Worm (Caenorhabditis elegans) whole organism, L3 larva: ENCODE measurements around the gene Y32F6A.5.

Experiments used
- R02D3.7 ChIP-seq: fragments of 150-350 bp; optimal IDR thresholded peaks from 2 replicates; lab custom pipeline; 2014; ENCODE audit warnings: missing biosample characterization, missing genetic modification characterization
- aly-2 ChIP-seq: fragments of 150-350 bp; optimal IDR thresholded peaks from 2 replicates; lab custom pipeline; 2014; ENCODE audit warnings: missing biosample characterization, missing genetic modification characterization
- ceh-16 ChIP-seq: sonication (generic microtip); optimal IDR thresholded peaks from 2 replicates; lab custom pipeline; 2017; ENCODE audit warnings: missing biosample characterization, missing genetic modification characterization
- ceh-28 ChIP-seq: fragments of 150-350 bp; optimal IDR thresholded peaks from 2 replicates; lab custom pipeline; 2014; ENCODE audit warnings: missing biosample characterization, missing genetic modification reagents, missing genetic modification characterization
- ceh-82 ChIP-seq: fragments of 150-350 bp; optimal IDR thresholded peaks from 2 replicates; lab custom pipeline; 2014; ENCODE audit warnings: missing biosample characterization, missing genetic modification characterization
- ceh-9 ChIP-seq: sonication (generic microtip); optimal IDR thresholded peaks from 2 replicates; lab custom pipeline; 2018; ENCODE audit warnings: missing biosample characterization, missing genetic modification characterization
- egl-5 ChIP-seq: fragments of 150-350 bp; optimal IDR thresholded peaks from 2 replicates; lab custom pipeline; 2017; ENCODE audit warnings: missing biosample characterization, missing genetic modification reagents, missing genetic modification characterization, inconsistent platforms
- elt-1 ChIP-seq: fragments of 150-350 bp; optimal IDR thresholded peaks from 2 replicates; lab custom pipeline; 2014; ENCODE audit warnings: missing biosample characterization, missing genetic modification characterization
- elt-2 ChIP-seq: sonication (generic microtip); optimal IDR thresholded peaks from 2 replicates; lab custom pipeline; 2016; ENCODE audit warnings: missing genetic modification reagents, mild to moderate bottlenecking, missing genetic modification characterization, missing compliant biosample characterization
- eor-1 ChIP-seq, 2 experiments: fragments of 150-350 bp; optimal IDR thresholded peaks; 2 replicates each; lab custom pipeline; 2014 to 2018; ENCODE audit warnings: missing biosample characterization in 2 of 2, missing genetic modification characterization in 2 of 2
- fkh-10 ChIP-seq: sonication (generic microtip); optimal IDR thresholded peaks from 2 replicates; lab custom pipeline; 2017; ENCODE audit warnings: missing biosample characterization, missing genetic modification reagents, missing genetic modification characterization
- fos-1 ChIP-seq: fragments of 150-350 bp; optimal IDR thresholded peaks from 2 replicates; lab custom pipeline; 2014; ENCODE audit warnings: missing biosample characterization, missing genetic modification characterization
- hmg-11 ChIP-seq: sonication (generic microtip); optimal IDR thresholded peaks from 2 replicates; lab custom pipeline; 2016; ENCODE audit warnings: missing genetic modification characterization, missing compliant biosample characterization
- lin-15B ChIP-seq: fragments of 150-350 bp; optimal IDR thresholded peaks from 2 replicates; lab custom pipeline; 2014; ENCODE audit warnings: missing biosample characterization, missing genetic modification characterization
- lsy-12 ChIP-seq: sonication (generic microtip); optimal IDR thresholded peaks from 2 replicates; lab custom pipeline; 2016; ENCODE audit warnings: mild to moderate bottlenecking, missing genetic modification characterization, missing compliant biosample characterization
- mdl-1 ChIP-seq: fragments of 150-350 bp; optimal IDR thresholded peaks from 2 replicates; lab custom pipeline; 2014; ENCODE audit warnings: missing biosample characterization, missing genetic modification characterization
- nfya-1 ChIP-seq: sonication (generic microtip); optimal IDR thresholded peaks from 2 replicates; lab custom pipeline; 2017; ENCODE audit warnings: missing genetic modification characterization, mild to moderate bottlenecking, missing compliant biosample characterization, antibody characterized with exemption, moderate library complexity; ENCODE audit not compliant: insufficient read depth
- nhr-11 ChIP-seq: fragments of 150-350 bp; optimal IDR thresholded peaks from 2 replicates; lab custom pipeline; 2014; ENCODE audit warnings: missing biosample characterization, missing genetic modification characterization
- nhr-12 ChIP-seq: fragments of 150-350 bp; optimal IDR thresholded peaks from 2 replicates; lab custom pipeline; 2014; ENCODE audit warnings: missing biosample characterization, missing genetic modification characterization
- nhr-237 ChIP-seq: fragments of 150-350 bp; optimal IDR thresholded peaks from 2 replicates; lab custom pipeline; 2014; ENCODE audit warnings: missing biosample characterization, missing genetic modification characterization
- nhr-28 ChIP-seq: fragments of 150-350 bp; optimal IDR thresholded peaks from 2 replicates; lab custom pipeline; 2014; ENCODE audit warnings: missing biosample characterization, missing genetic modification characterization
- nhr-43 ChIP-seq: sonication (generic microtip); optimal IDR thresholded peaks from 2 replicates; lab custom pipeline; 2016; ENCODE audit warnings: mild to moderate bottlenecking, missing genetic modification characterization, missing compliant biosample characterization; ENCODE audit not compliant: poor library complexity, severe bottlenecking
- nhr-67 ChIP-seq: fragments of 150-350 bp; optimal IDR thresholded peaks from 2 replicates; lab custom pipeline; 2014; ENCODE audit warnings: missing biosample characterization, missing genetic modification characterization
- nhr-76 ChIP-seq: fragments of 150-350 bp; sonication (generic microtip); optimal IDR thresholded peaks from 5 replicates; lab custom pipeline; 2014; ENCODE audit warnings: missing biosample characterization, missing genetic modification characterization
- nhr-77 ChIP-seq: fragments of 150-350 bp; optimal IDR thresholded peaks from 2 replicates; lab custom pipeline; 2014; ENCODE audit warnings: missing biosample characterization, missing genetic modification characterization
- sea-2 ChIP-seq: fragments of 150-350 bp; sonication (generic microtip); optimal IDR thresholded peaks from 4 replicates; lab custom pipeline; 2014; ENCODE audit warnings: missing biosample characterization, missing genetic modification reagents, missing genetic modification characterization
- skn-1 ChIP-seq: fragments of 150-350 bp; optimal IDR thresholded peaks from 2 replicates; lab custom pipeline; 2014; ENCODE audit warnings: missing biosample characterization, missing genetic modification characterization
- snpc-4 ChIP-seq: fragments of 150-350 bp; optimal IDR thresholded peaks from 2 replicates; lab custom pipeline; 2014; ENCODE audit warnings: missing biosample characterization, missing genetic modification characterization
- tbx-2 ChIP-seq: sonication (generic microtip); optimal IDR thresholded peaks from 2 replicates; lab custom pipeline; 2016; ENCODE audit warnings: mild to moderate bottlenecking, missing genetic modification characterization, missing compliant biosample characterization
- unc-39 ChIP-seq: sonication (generic microtip); optimal IDR thresholded peaks from 4 replicates; lab custom pipeline; 2017; ENCODE audit warnings: missing biosample characterization, missing genetic modification characterization
- unc-62 ChIP-seq: fragments of 150-350 bp; sonication (generic microtip); optimal IDR thresholded peaks from 4 replicates; lab custom pipeline; 2014; ENCODE audit warnings: missing biosample characterization, missing genetic modification reagents, missing genetic modification characterization
- zag-1 ChIP-seq: fragments of 150-350 bp; optimal IDR thresholded peaks from 2 replicates; lab custom pipeline; 2014; ENCODE audit warnings: missing biosample characterization, missing genetic modification characterization
- ztf-11 ChIP-seq: fragments of 150-350 bp; optimal IDR thresholded peaks from 2 replicates; lab custom pipeline; 2014; ENCODE audit warnings: missing biosample characterization, missing genetic modification characterization
- ztf-4 ChIP-seq: fragments of 150-350 bp; optimal IDR thresholded peaks from 2 replicates; lab custom pipeline; 2014; ENCODE audit warnings: missing biosample characterization, missing genetic modification characterization

Y32F6A.5 gene

ce11 chrV:10421802-10422201 lies 31.6 kb downstream of the Y32F6A.5 start, which contains the start of gene col-13:
TSS of gene col-13 (minus strand) at chrV:10421902.
- TF ChIP-seq ztf-4 (tag; lab: Kevin White, UChicago): no peak
- no peak for TF ChIP-seq fkh-10 (GFP tag; lab: Kevin White, UChicago)
- TF ChIP-seq nhr-11: no peak
- no peak for TF ChIP-seq nhr-77 (tag; lab: Kevin White, UChicago)
- TF ChIP-seq aly-2: no peak
- no peak for TF ChIP-seq ceh-16
- TF ChIP-seq ceh-82: no peak
- TF ChIP-seq lin-15B (tag; lab: Kevin White, UChicago): no peak

DNA sequence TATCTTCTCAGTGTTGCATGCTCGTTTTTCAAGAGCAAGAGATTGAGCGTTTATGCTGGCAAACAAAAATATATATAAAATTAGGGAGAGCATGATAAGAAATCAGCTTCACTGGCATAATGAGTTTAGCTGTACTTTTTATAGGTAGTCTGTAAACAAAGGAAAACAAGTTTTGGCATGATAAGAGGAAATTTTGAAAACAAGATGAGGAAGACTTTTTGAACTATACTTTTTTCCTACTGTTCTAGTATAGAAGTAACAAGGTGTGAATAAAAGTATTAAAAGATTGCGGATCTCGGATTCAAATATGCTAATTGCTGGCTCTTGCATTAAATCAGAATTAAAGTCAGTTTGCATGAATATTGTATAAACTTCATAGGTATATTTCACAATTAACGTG lies 34.4 kb downstream of the Y32F6A.5 start, which contains the start of gene F15H10.5:
Gene F15H10.5 (minus strand): TSS at position 101 of the 400 bp plus-strand sequence.
- TF ChIP-seq nhr-43 (tag; lab: Kevin White, UChicago) (no peak), lin-15B (tag; lab: Kevin White, UChicago) (no peak), ceh-28 (no peak), eor-1 (tag; optimal IDR thresholded peaks at IDR 0.05; lab: Kevin White, UChicago) (no peak), unc-39 (tag; lab: Kevin White, UChicago) (no peak)

DNA sequence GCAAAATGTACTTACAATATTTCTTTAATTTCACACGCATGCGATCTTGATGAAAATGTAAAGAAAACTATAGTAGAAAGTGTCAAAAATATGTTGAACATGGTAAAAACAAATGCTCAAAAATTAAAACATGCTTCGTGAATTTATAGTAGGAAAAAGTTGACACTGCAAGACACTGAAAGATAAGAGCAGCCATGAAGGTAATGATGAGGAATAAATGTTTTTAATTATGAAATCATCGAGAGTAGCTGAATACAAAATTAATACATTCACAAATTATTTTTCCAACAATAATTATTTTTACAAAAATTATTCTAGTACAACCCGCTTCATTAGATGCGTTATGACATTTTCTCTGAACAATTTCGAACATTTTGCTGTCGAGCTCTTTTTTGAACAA lies 36.5 kb downstream of the Y32F6A.5 start, which contains the start of gene F15H10.10:
Gene F15H10.10 (minus strand): TSS at position 101 of the 400 bp plus-strand sequence.
- TF ChIP-seq ceh-16: no peak
- no peak for TF ChIP-seq sea-2 (GFP tag; lab: Kevin White, UChicago)
- TF ChIP-seq hmg-11 (tag; lab: Kevin White, UChicago): no peak
- no peak for TF ChIP-seq ceh-9
- no peak for TF ChIP-seq lin-15B (tag; lab: Kevin White, UChicago)
- no peak for TF ChIP-seq unc-62
- no peak for TF ChIP-seq ceh-28
- no peak for TF ChIP-seq fos-1 (tag; lab: Kevin White, UChicago)
- no peak for TF ChIP-seq nhr-67
- TF ChIP-seq nhr-11: no peak

ce11 chrV:10414610-10415009 lies 38.8 kb downstream of the Y32F6A.5 start, which contains the start of gene F15H10.9:
TSS of gene F15H10.9 (minus strand) at chrV:10414710.
- no peak for TF ChIP-seq sea-2 (GFP tag; lab: Kevin White, UChicago)
- no peak for TF ChIP-seq nhr-76 (tag; lab: Kevin White, UChicago)
- TF ChIP-seq tbx-2: no peak
- TF ChIP-seq mdl-1 (tag; lab: Kevin White, UChicago): no peak
- no peak for TF ChIP-seq nhr-28 (tag; lab: Kevin White, UChicago)
- TF ChIP-seq elt-2: no peak
- TF ChIP-seq R02D3.7 (tag; lab: Kevin White, UChicago): no peak
- TF ChIP-seq unc-62: no peak
- no peak for TF ChIP-seq eor-1 (tag; optimal IDR thresholded peaks at IDR 0.05; lab: Kevin White, UChicago)
- TF ChIP-seq lsy-12 (tag; lab: Kevin White, UChicago): no peak

DNA sequence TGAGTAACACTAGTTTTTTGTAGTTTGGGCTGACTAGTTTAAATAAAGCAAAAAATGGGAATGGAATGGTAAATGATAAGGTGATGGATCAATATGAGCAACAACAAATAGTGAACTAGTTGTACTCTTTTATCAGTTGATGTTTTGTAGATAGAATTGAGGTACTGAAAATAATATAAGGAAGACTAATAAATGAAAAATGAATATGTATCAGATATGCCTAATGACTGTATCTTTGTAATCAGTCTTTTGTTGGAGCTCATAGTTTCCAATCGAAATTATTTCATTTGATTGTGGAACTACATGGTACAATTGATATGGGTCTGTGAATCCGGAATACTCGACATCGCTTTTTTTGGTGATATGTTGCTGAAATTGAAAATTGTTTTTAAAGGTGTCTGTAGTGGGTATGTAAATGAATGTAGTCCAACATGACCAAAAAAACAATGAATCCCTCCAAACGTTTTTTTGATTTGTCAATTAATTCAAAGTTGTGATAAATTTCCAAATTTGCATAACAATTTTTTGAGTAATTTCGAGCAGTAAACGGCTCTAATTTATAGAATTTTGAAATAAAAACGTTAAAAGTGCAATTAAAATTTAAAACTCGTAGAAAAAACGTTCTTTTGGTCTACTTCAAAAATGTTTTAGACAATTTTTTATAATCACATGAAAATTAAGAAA lies 43.2 kb downstream of the Y32F6A.5 start, which contains the start of gene F15H10.12:
Gene F15H10.12 (minus strand): TSS at position 51 of the 684 bp plus-strand sequence.
- TF ChIP-seq elt-2 (no peak), nhr-77 (tag; lab: Kevin White, UChicago) (no peak), unc-62 (no peak), skn-1 (tag; lab: Kevin White, UChicago) (no peak), snpc-4 (tag; lab: Kevin White, UChicago) (no peak), aly-2 (no peak), ceh-16 (no peak), zag-1 (tag; lab: Kevin White, UChicago) (no peak), nfya-1 (tag; lab: Kevin White, UChicago) (no peak), ztf-11 (tag; lab: Kevin White, UChicago) (no peak), mdl-1 (tag; lab: Kevin White, UChicago) (no peak), egl-5 (tag; lab: Kevin White, UChicago) (no peak), nhr-12 (tag; lab: Kevin White, UChicago) (no peak), nhr-11 (no peak), nhr-237 (tag; lab: Kevin White, UChicago) (no peak), elt-1 (no peak)
- TF ChIP-seq, all 47 proteins: peak for 0
